Worm (Caenorhabditis elegans) whole organism, L4/young adult: ENCODE measurements around the gene C15B12.3.

Experiments used
- W03F9.2 ChIP-seq: fragments of 150-350 bp; optimal IDR thresholded peaks from 2 replicates; lab custom pipeline; 2014; ENCODE audit warnings: missing biosample characterization, missing genetic modification characterization
- dao-5 ChIP-seq: sonication (generic microtip); optimal IDR thresholded peaks from 2 replicates; lab custom pipeline; 2016; ENCODE audit warnings: missing genotype, missing genetic modification characterization, moderate library complexity, missing compliant biosample characterization
- him-1 ChIP-seq: sonication (generic microtip); optimal IDR thresholded peaks from 2 replicates; lab custom pipeline; 2016; ENCODE audit warnings: missing genotype, missing genetic modification reagents, missing genetic modification characterization, missing compliant biosample characterization

- TF ChIP-seq him-1 (tag; lab: Kevin White, UChicago), result no peak
- no peak for TF ChIP-seq dao-5 (tag; lab: Kevin White, UChicago)
- no peak for TF ChIP-seq W03F9.2 (tag; lab: Kevin White, UChicago)
These were observed 33.7 kb downstream of the C15B12.3 start, which contains the start of gene K10C2.2 for ce11 chrX:6433688-6434087.
